Fruit fly (Drosophila melanogaster) whole organism: ENCODE data around the gene CG31229.

ENCODE experiments used
- CG8478 ChIP-seq: fragments of >200 bp; optimal IDR thresholded peaks from 2 replicates; lab custom pipeline; 2018; ENCODE audit warnings: inconsistent platforms
- EcR ChIP-seq, 2 experiments: fragments of >200 bp; optimal IDR thresholded peaks; 2 replicates each; lab custom pipeline; 2017; ENCODE audit warnings: missing biosample characterization in 2 of 2, missing genetic modification characterization in 2 of 2, missing genetic modification reagents in 2 of 2
- usp ChIP-seq: fragments of >200 bp; optimal IDR thresholded peaks from 2 replicates; lab custom pipeline; 2017; ENCODE audit warnings: missing biosample characterization, missing genetic modification characterization, mixed read lengths

dm6 chr3R:18707492-18707891 lies 39.8 kb downstream of the CG31229 start:
- no peak for TF ChIP-seq EcR (GFP tag; optimal IDR thresholded peaks at IDR 0.05; lab: Kevin White, UChicago)
- TF ChIP-seq usp (GFP tag; lab: Kevin White, UChicago) = no peak
- TF ChIP-seq CG8478 (lab: Kevin White, UChicago) = no peak
